Fruit fly (Drosophila melanogaster): Measurements from ENCODE around the gene mbf1.

Gene mbf1

dm6 chr3L:16574307-16574946 lies at the start of gene mbf1:
Gene mbf1, plus strand, starts transcription at chr3L:16574436.
- TF ChIP-seq CG3032 (tag; optimal IDR thresholded peaks at IDR 0.05) (peak; percentile 29), CG6163 (GFP tag; IDR thresholded peaks at IDR 0.05) (no peak), esn (GFP tag; optimal IDR thresholded peaks at IDR 0.05) (peak; percentile 20), CG34406 (GFP tag; optimal IDR thresholded peaks at IDR 0.05) (no peak), CG1621 (tag; optimal IDR thresholded peaks at IDR 0.05) (no peak), dsx (GFP tag; optimal IDR thresholded peaks at IDR 0.05; ENCODE audit: poor library complexity, severe bottlenecking) (peak; percentile 7), ss (GFP tag; optimal IDR thresholded peaks at IDR 0.05) (peak in 1 of 2 experiments; percentile 0), Sox14 (GFP tag; optimal IDR thresholded peaks at IDR 0.05) (peak; percentile 22), Eip78C (GFP tag) (peak; percentile 76), dac (GFP tag; optimal IDR thresholded peaks at IDR 0.05) (no peak), lz (GFP tag; optimal IDR thresholded peaks at IDR 0.05) (peak; percentile 16)

DNA sequence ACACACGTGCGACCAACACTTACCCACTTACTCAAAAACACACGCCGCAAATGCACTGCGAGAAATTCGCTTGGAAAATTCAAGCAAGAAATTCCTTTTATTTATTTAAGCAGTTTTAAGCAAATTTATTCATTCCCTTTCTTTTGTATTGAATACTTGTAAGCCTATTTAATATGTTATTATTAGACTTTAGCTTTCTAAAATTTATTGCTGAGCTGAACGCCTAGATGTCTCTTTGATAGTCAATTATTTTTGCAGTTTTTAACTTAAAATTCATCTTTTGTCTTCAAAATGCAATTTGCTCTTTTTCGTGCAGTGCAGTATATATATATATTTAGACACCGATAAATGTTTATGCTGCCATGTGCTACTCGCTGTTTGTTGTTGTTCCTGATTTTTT lies 40.3 kb upstream of the mbf1 start:
- TF ChIP-seq salr (GFP tag; optimal IDR thresholded peaks at IDR 0.05) = no peak
- TF ChIP-seq ss (GFP tag; optimal IDR thresholded peaks at IDR 0.05) = no peak
- TF ChIP-seq fd85E (GFP tag; optimal IDR thresholded peaks at IDR 0.05) = no peak
- no peak for TF ChIP-seq Lpt (GFP tag; optimal IDR thresholded peaks at IDR 0.05)
- peak; percentile 6 for TF ChIP-seq Hr39 (GFP tag; optimal IDR thresholded peaks at IDR 0.05)
- TF ChIP-seq esn (GFP tag; optimal IDR thresholded peaks at IDR 0.05) = no peak
- peak; percentile 72 for TF ChIP-seq Eip78C (GFP tag)
- TF ChIP-seq CG32006 (GFP tag; optimal IDR thresholded peaks at IDR 0.05) = peak; percentile 54
- TF ChIP-seq net (GFP tag; optimal IDR thresholded peaks at IDR 0.05) = no peak
- no peak for TF ChIP-seq CG34406 (GFP tag; optimal IDR thresholded peaks at IDR 0.05)
- no peak for TF ChIP-seq CG6792 (GFP tag; optimal IDR thresholded peaks at IDR 0.05)
- TF ChIP-seq CG10669 (GFP tag; optimal IDR thresholded peaks at IDR 0.05) = no peak
- TF ChIP-seq Hr38 (GFP tag; optimal IDR thresholded peaks at IDR 0.05) = no peak
- no peak for TF ChIP-seq acj6 (GFP tag; optimal IDR thresholded peaks at IDR 0.05)
- no peak for TF ChIP-seq CG11762 (GFP tag; optimal IDR thresholded peaks at IDR 0.05; ENCODE audit: insufficient read depth)
- TF ChIP-seq Sox15 (GFP tag; optimal IDR thresholded peaks at IDR 0.05) = no peak
- no peak for TF ChIP-seq CG8119 (GFP tag; IDR thresholded peaks at IDR 0.05)
- no peak for TF ChIP-seq CG6854 (GFP tag; optimal IDR thresholded peaks at IDR 0.05)
- TF ChIP-seq CG3032 (tag; optimal IDR thresholded peaks at IDR 0.05) = no peak
- peak; percentile 11 for TF ChIP-seq lz (GFP tag; optimal IDR thresholded peaks at IDR 0.05)
- peak; percentile 35 for TF ChIP-seq OdsH (GFP tag; optimal IDR thresholded peaks at IDR 0.05)
- TF ChIP-seq Smox (GFP tag; optimal IDR thresholded peaks at IDR 0.05) = peak; percentile 10
- no peak for TF ChIP-seq vri (GFP tag; optimal IDR thresholded peaks at IDR 0.05)
- no peak for TF ChIP-seq CG1621 (tag; optimal IDR thresholded peaks at IDR 0.05)
- TF ChIP-seq CG8319 (GFP tag; optimal IDR thresholded peaks at IDR 0.05) = no peak
- TF ChIP-seq CG6163 (GFP tag; IDR thresholded peaks at IDR 0.05) = no peak
- TF ChIP-seq CG7368 (GFP tag; optimal IDR thresholded peaks at IDR 0.05) = no peak
- peak; percentile 14 for TF ChIP-seq CG10631 (GFP tag; optimal IDR thresholded peaks at IDR 0.05)
- no peak for TF ChIP-seq spab (GFP tag; optimal IDR thresholded peaks at IDR 0.05)
- TF ChIP-seq achi (GFP tag; optimal IDR thresholded peaks at IDR 0.05) = peak; percentile 4
- TF ChIP-seq topi (GFP tag; optimal IDR thresholded peaks at IDR 0.05) = no peak
- TF ChIP-seq Hr4 (GFP tag; optimal IDR thresholded peaks at IDR 0.05) = peak; percentile 44
- no peak for TF ChIP-seq Ets96B (tag; optimal IDR thresholded peaks at IDR 0.05)
- TF ChIP-seq Met (GFP tag; optimal IDR thresholded peaks at IDR 0.05) = no peak
- TF ChIP-seq CG31627 (GFP tag; optimal IDR thresholded peaks at IDR 0.05) = no peak
- no peak for TF ChIP-seq Blimp-1 (GFP tag; optimal IDR thresholded peaks at IDR 0.05)
- peak; percentile 7 for TF ChIP-seq Sox14 (GFP tag; optimal IDR thresholded peaks at IDR 0.05)
- TF ChIP-seq eg (GFP tag; IDR thresholded peaks at IDR 0.05) = no peak
- no peak for TF ChIP-seq dac (GFP tag; optimal IDR thresholded peaks at IDR 0.05)
- no peak for TF ChIP-seq CG6808 (GFP tag; optimal IDR thresholded peaks at IDR 0.05)
- TF ChIP-seq CG11902 (GFP tag; optimal IDR thresholded peaks at IDR 0.05) = no peak
- TF ChIP-seq dsx (GFP tag; optimal IDR thresholded peaks at IDR 0.05; ENCODE audit: poor library complexity, severe bottlenecking) = no peak
- TF ChIP-seq CG6276 (GFP tag; optimal IDR thresholded peaks at IDR 0.05) = no peak
- TF ChIP-seq pdm3 (GFP tag; optimal IDR thresholded peaks at IDR 0.05) = peak; percentile 17
- TF ChIP-seq CG3919 (GFP tag; optimal IDR thresholded peaks at IDR 0.05) = peak; percentile 30
- TF ChIP-seq fkh (GFP tag; optimal IDR thresholded peaks at IDR 0.05) = peak; percentile 73
- TF ChIP-seq CG4318 (GFP tag; optimal IDR thresholded peaks at IDR 0.05) = peak; percentile 17

Measured in whole organism, prepupa.